Fruit fly (Drosophila melanogaster): Measurements from ENCODE around the gene Sgs3.

Gene Sgs3

DNA sequence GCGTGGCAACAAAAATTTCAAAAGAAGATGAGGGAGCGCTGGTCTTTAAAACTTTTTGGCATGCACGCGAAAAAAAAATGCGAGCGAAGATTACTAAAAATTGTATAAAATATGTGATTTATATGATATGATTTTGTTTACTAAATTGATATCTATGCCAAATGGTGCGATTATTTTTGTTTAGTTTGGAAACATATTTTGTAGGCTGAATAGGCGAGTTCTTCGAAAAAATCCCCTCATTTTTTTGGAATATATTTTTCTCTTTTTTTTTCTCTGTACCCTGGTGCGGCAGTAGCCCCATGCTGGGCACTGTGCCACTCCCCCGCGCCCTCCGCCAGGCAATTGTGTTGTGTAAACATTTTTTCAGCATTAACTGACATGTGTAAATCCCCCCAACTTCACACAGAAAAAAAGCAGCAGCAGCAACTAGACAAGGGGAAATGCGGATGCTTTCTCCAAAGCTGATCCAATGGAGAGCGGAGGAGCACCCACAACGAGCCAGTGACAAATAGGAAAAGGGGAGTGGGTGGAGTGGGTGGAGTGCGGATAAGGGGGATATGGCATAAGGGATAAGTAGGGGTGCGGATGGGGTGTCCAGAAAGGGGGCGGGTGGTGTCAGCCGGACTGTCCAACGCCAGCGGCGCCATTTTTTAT, 25.9 kb upstream of the Sgs3 start (continued):
- TF ChIP-seq salm (tag; optimal IDR thresholded peaks at IDR 0.05) (no peak), hkb (optimal IDR thresholded peaks at IDR 0.05) (no peak), hkb (GFP tag; IDR thresholded peaks at IDR 0.05) (0 out of 2 replicates have a peak, but pooled peaks have one; percentile 8), stc (GFP tag; IDR thresholded peaks at IDR 0.05) (no peak), Hmx (GFP tag; optimal IDR thresholded peaks at IDR 0.05) (no peak), unpg (GFP tag; optimal IDR thresholded peaks at IDR 0.05) (no peak), CG11085 (GFP tag; IDR thresholded peaks at IDR 0.05) (no peak), zfh2 (GFP tag; optimal IDR thresholded peaks at IDR 0.05) (no peak), HLH3B (GFP tag; IDR thresholded peaks at IDR 0.05) (no peak), CG2202 (tag; optimal IDR thresholded peaks at IDR 0.05) (peak; percentile 25), twi (tag; optimal IDR thresholded peaks at IDR 0.05) (peak; percentile 14), CG12391 (tag; optimal IDR thresholded peaks at IDR 0.05) (peak; percentile 38), gsb (GFP tag; IDR thresholded peaks at IDR 0.05) (no peak), CG8765 (GFP tag; IDR thresholded peaks at IDR 0.05) (no peak), CG17359 (tag; optimal IDR thresholded peaks at IDR 0.05) (peak; percentile 33), kay (GFP tag; optimal IDR thresholded peaks at IDR 0.05) (no peak), tgo (GFP tag; IDR thresholded peaks at IDR 0.05) (no peak), Doc3 (GFP tag; IDR thresholded peaks at IDR 0.05; ENCODE audit: partially characterized antibody) (no peak), CG8924 (tag; optimal IDR thresholded peaks at IDR 0.05) (no peak), CG12744 (GFP tag; optimal IDR thresholded peaks at IDR 0.05) (no peak), hb (GFP tag; IDR thresholded peaks at IDR 0.05; ENCODE audit: partially characterized antibody) (no peak), Ptx1 (GFP tag; IDR thresholded peaks at IDR 0.05) (no peak), h (optimal IDR thresholded peaks at IDR 0.05) (no peak), CG10431 (GFP tag; optimal IDR thresholded peaks at IDR 0.05) (no peak), CG43689 (GFP tag; IDR thresholded peaks at IDR 0.05) (no peak), BtbVII (GFP tag; optimal IDR thresholded peaks at IDR 0.05) (no peak), Dll (GFP tag; IDR thresholded peaks at IDR 0.05; ENCODE audit: partially characterized antibody) (no peak), pb (GFP tag; optimal IDR thresholded peaks at IDR 0.05) (no peak), Atf-2 (GFP tag; optimal IDR thresholded peaks at IDR 0.05) (no peak), CG18599 (GFP tag; optimal IDR thresholded peaks at IDR 0.05) (peak; percentile 5), CG7372 (GFP tag; IDR thresholded peaks at IDR 0.05) (no peak), Scr (GFP tag; IDR thresholded peaks at IDR 0.05; ENCODE audit: partially characterized antibody) (no peak), en (GFP tag; optimal IDR thresholded peaks at IDR 0.05) (no peak), Blimp-1 (GFP tag; optimal IDR thresholded peaks at IDR 0.05) (peak; percentile 47), insv (GFP tag; optimal IDR thresholded peaks at IDR 0.05) (no peak), pum (GFP tag; optimal IDR thresholded peaks at IDR 0.05) (no peak), ewg (GFP tag; optimal IDR thresholded peaks at IDR 0.05) (no peak), CG14710 (tag; optimal IDR thresholded peaks at IDR 0.05) (peak; percentile 13), CG31365 (tag; optimal IDR thresholded peaks at IDR 0.05) (no peak), CG5180 (GFP tag; optimal IDR thresholded peaks at IDR 0.05) (no peak), yki (optimal IDR thresholded peaks at IDR 0.05) (no peak), CG6689 (GFP tag; IDR thresholded peaks at IDR 0.05) (peak; percentile 37; the same call in 1 of the 2 replicates), CG6175 (GFP tag; IDR thresholded peaks at IDR 0.05) (no peak), ato (GFP tag; IDR thresholded peaks at IDR 0.05; ENCODE audit: partially characterized antibody) (no peak), fru (optimal IDR thresholded peaks at IDR 0.05) (no peak), CG5953 (GFP tag; IDR thresholded peaks at IDR 0.05) (no peak), Gug (GFP tag; IDR thresholded peaks at IDR 0.05) (no peak), bbx (GFP tag; IDR thresholded peaks at IDR 0.05; ENCODE audit: partially characterized antibody) (no peak), CG1647 (GFP tag; optimal IDR thresholded peaks at IDR 0.05) (no peak), Abd-B (GFP tag; optimal IDR thresholded peaks at IDR 0.05) (no peak), CG31388 (GFP tag; optimal IDR thresholded peaks at IDR 0.05) (no peak), CG1603 (tag; optimal IDR thresholded peaks at IDR 0.05) (no peak)

Measured in whole organism, embryonic.